Fruit fly (Drosophila melanogaster): ENCODE data around the gene Naa60.

DNA sequence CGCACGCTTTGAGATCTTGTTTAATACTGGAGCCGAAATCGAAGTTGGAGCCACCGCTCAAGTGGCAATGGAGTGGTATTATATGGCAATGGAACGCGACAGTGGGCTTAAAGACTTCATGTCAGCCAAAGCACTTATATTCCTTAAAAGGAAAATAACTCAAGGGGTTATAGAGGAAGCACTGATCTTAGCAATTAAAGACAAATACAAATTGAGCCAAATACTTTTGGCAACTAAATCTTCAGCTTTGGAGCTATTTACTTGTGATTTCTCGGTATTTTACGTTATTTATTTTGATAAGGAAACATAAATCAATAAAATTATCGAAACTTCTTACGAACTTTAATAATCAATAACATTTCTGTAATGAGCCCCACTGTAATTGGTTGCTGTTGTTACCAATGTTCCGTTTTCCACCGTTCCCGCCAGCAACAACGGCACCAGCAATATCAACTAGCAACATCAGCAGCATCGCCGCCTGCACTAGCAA, 17.4 kb downstream of the Naa60 start:
- no peak for TF ChIP-seq pan (optimal IDR thresholded peaks at IDR 0.05)
- TF ChIP-seq ey (GFP tag; optimal IDR thresholded peaks at IDR 0.05), result peak; percentile 81
- no peak for TF ChIP-seq Myc (optimal IDR thresholded peaks at IDR 0.05)
- peak; percentile 94 for TF ChIP-seq CG9705 (GFP tag; optimal IDR thresholded peaks at IDR 0.05)
- TF ChIP-seq GATAd (GFP tag; optimal IDR thresholded peaks at IDR 0.05), result no peak
- no peak for TF ChIP-seq usp (GFP tag; optimal IDR thresholded peaks at IDR 0.05)
- no peak for TF ChIP-seq Vsx2 (GFP tag; optimal IDR thresholded peaks at IDR 0.05; ENCODE audit: partially characterized antibody)
- peak; percentile 92 for TF ChIP-seq dmrt93B (GFP tag; optimal IDR thresholded peaks at IDR 0.05)
- no peak for TF ChIP-seq jim (GFP tag; optimal IDR thresholded peaks at IDR 0.05)
- TF ChIP-seq psq (GFP tag; optimal IDR thresholded peaks at IDR 0.05), result peak; percentile 76

All from whole organism, wandering third instar larva.